Worm (Caenorhabditis elegans) whole organism, L4 larva: ENCODE results near the gene rbm-22.

Experiments used
- Y105C5A.15 ChIP-seq: fragments of 200-800 bp; sonication (Bioruptor generic); IDR thresholded peaks from 2 replicates; pipeline ENCODE4 v1.3.6; 2022; ENCODE audit warnings: missing genetic modification characterization, missing compliant biosample characterization
- Y5F2A.4 ChIP-seq: fragments of 200-800 bp; sonication (Bioruptor generic); optimal IDR thresholded peaks from 2 replicates; lab custom pipeline; 2018; ENCODE audit warnings: mild to moderate bottlenecking, missing genetic modification characterization, missing compliant biosample characterization
- Y75B8A.6 ChIP-seq: fragments of 200-800 bp; sonication (Bioruptor generic); IDR thresholded peaks from 2 replicates; pipeline ENCODE4 v1.3.6; 2022; ENCODE audit warnings: missing genetic modification reagents, missing genetic modification characterization, missing compliant biosample characterization
- ZK546.5 ChIP-seq, 2 experiments: sonication (generic microtip); optimal IDR thresholded peaks; 2 replicates each; lab custom pipeline; 2017; ENCODE audit warnings: missing biosample characterization in 2 of 2, missing genetic modification characterization in 2 of 2
- aha-1 ChIP-seq: fragments of 150-350 bp; peaks from one replicate; lab custom pipeline; 2014; ENCODE audit warnings: missing biosample characterization, missing genetic modification characterization
- aly-2 ChIP-seq: sonication (generic microtip); optimal IDR thresholded peaks from 2 replicates; lab custom pipeline; 2018; ENCODE audit warnings: missing biosample characterization, missing genetic modification characterization
- arid-1 ChIP-seq: fragments of 200-800 bp; sonication (Bioruptor generic); conservative IDR thresholded peaks from 2 replicates; pipeline ENCODE4 v1.3.6; 2022; ENCODE audit warnings: missing genetic modification reagents, missing genetic modification characterization, missing compliant biosample characterization
- attf-4 ChIP-seq: sonication (generic microtip); optimal IDR thresholded peaks from 3 replicates; lab custom pipeline; 2017; ENCODE audit warnings: missing biosample characterization, missing genetic modification characterization
- ceh-20 ChIP-seq: fragments of 200-800 bp; sonication (Bioruptor generic); IDR thresholded peaks from 2 replicates; pipeline ENCODE4 v1.3.6; 2022; ENCODE audit warnings: missing genetic modification reagents, missing genetic modification characterization, missing compliant biosample characterization
- ceh-28 ChIP-seq: fragments of 150-350 bp; optimal IDR thresholded peaks from 2 replicates; lab custom pipeline; 2014; ENCODE audit warnings: missing biosample characterization, missing genetic modification reagents, missing genetic modification characterization
- ceh-82 ChIP-seq: sonication (generic microtip); optimal IDR thresholded peaks from 2 replicates; lab custom pipeline; 2017; ENCODE audit warnings: missing biosample characterization, missing genetic modification characterization
- cey-2 ChIP-seq: sonication (generic microtip); optimal IDR thresholded peaks from 3 replicates; lab custom pipeline; 2017; ENCODE audit warnings: missing genetic modification characterization, mild to moderate bottlenecking, missing compliant biosample characterization, antibody characterized with exemption, borderline replicate concordance; ENCODE audit not compliant: insufficient read depth
- ctbp-1 ChIP-seq: fragments of 200-800 bp; sonication (Bioruptor generic); IDR thresholded peaks from 2 replicates; pipeline ENCODE4 v1.3.6; 2022; ENCODE audit warnings: missing genetic modification reagents, missing genetic modification characterization, missing compliant biosample characterization
- daf-8 ChIP-seq: fragments of 200-800 bp; sonication (Bioruptor generic); IDR thresholded peaks from 2 replicates; pipeline ENCODE4 v1.3.6; 2022; ENCODE audit warnings: missing genetic modification characterization, missing compliant biosample characterization
- dmd-6 ChIP-seq: fragments of 200-800 bp; sonication (Bioruptor generic); IDR thresholded peaks from 2 replicates; pipeline ENCODE4 v1.3.6; 2022; ENCODE audit warnings: missing genetic modification reagents, missing genetic modification characterization, missing compliant biosample characterization
- lin-15B ChIP-seq: fragments of 150-350 bp; sonication (generic microtip); optimal IDR thresholded peaks from 3 replicates; lab custom pipeline; 2014; ENCODE audit warnings: missing biosample characterization, missing genetic modification characterization
- lir-3 ChIP-seq: sonication (generic microtip); optimal IDR thresholded peaks from 2 replicates; lab custom pipeline; 2016; ENCODE audit warnings: mild to moderate bottlenecking, missing genetic modification characterization, missing compliant biosample characterization
- madf-5 ChIP-seq, 2 experiments: fragments of 200-800 bp; sonication (Bioruptor generic); IDR thresholded peaks; 2 replicates each; pipeline ENCODE4 v1.3.6; 2022; ENCODE audit warnings: missing compliant biosample characterization in 2 of 2, missing genetic modification characterization in 2 of 2
- mdl-1 ChIP-seq, 2 experiments: fragments of 150-350 bp in 1 of 2; sonication (generic microtip) in 1 of 2; optimal IDR thresholded peaks; 2 replicates each; lab custom pipeline; 2014 to 2017; ENCODE audit warnings: missing biosample characterization in 2 of 2, missing genetic modification characterization in 2 of 2
- mes-2 ChIP-seq: sonication (generic microtip); optimal IDR thresholded peaks from 2 replicates; lab custom pipeline; 2016; ENCODE audit warnings: missing genotype, mild to moderate bottlenecking, missing genetic modification characterization, missing compliant biosample characterization; ENCODE audit not compliant: poor library complexity, severe bottlenecking
- nhr-102 ChIP-seq: sonication (generic microtip); optimal IDR thresholded peaks from 2 replicates; lab custom pipeline; 2016; ENCODE audit warnings: mild to moderate bottlenecking, missing genetic modification characterization, moderate library complexity, missing compliant biosample characterization
- nhr-11 ChIP-seq: fragments of 150-350 bp; optimal IDR thresholded peaks from 2 replicates; lab custom pipeline; 2014; ENCODE audit warnings: missing biosample characterization, missing genetic modification characterization
- nhr-111 ChIP-seq: fragments of 200-800 bp; sonication (Bioruptor generic); optimal IDR thresholded peaks from 2 replicates; lab custom pipeline; 2018; ENCODE audit warnings: mild to moderate bottlenecking, missing genetic modification characterization, missing compliant biosample characterization
- nhr-25 ChIP-seq: sonication (generic microtip); optimal IDR thresholded peaks from 2 replicates; lab custom pipeline; 2017; ENCODE audit warnings: missing genetic modification characterization, mild to moderate bottlenecking, missing compliant biosample characterization, antibody characterized with exemption, moderate library complexity, borderline replicate concordance; ENCODE audit not compliant: insufficient read depth
- nhr-42 ChIP-seq: fragments of 200-800 bp; sonication (Bioruptor generic); IDR thresholded peaks from 2 replicates; pipeline ENCODE4 v1.3.6; 2022; ENCODE audit warnings: missing genetic modification characterization, missing compliant biosample characterization
- nhr-6 ChIP-seq: fragments of 150-350 bp; optimal IDR thresholded peaks from 2 replicates; lab custom pipeline; 2014; ENCODE audit warnings: missing biosample characterization, missing genetic modification characterization
- pqm-1 ChIP-seq: sonication (generic microtip); optimal IDR thresholded peaks from 2 replicates; lab custom pipeline; 2017; ENCODE audit warnings: missing biosample characterization, missing genetic modification characterization
- saeg-2 ChIP-seq: fragments of 200-800 bp; sonication (Bioruptor generic); IDR thresholded peaks from 2 replicates; pipeline ENCODE4 v1.3.6; 2022; ENCODE audit warnings: missing genetic modification reagents, missing genetic modification characterization, missing compliant biosample characterization
- sdz-12 ChIP-seq: fragments of 200-800 bp; sonication (Bioruptor generic); optimal IDR thresholded peaks from 2 replicates; lab custom pipeline; 2018; ENCODE audit warnings: mild to moderate bottlenecking, missing genetic modification characterization, missing compliant biosample characterization
- snpc-1.2 ChIP-seq: fragments of 200-800 bp; sonication (Bioruptor generic); IDR thresholded peaks from 2 replicates; pipeline ENCODE4 v1.3.6; 2022; ENCODE audit warnings: missing genetic modification reagents, missing genetic modification characterization, missing compliant biosample characterization
- spr-1 ChIP-seq: sonication (generic microtip); optimal IDR thresholded peaks from 2 replicates; lab custom pipeline; 2016; ENCODE audit warnings: mild to moderate bottlenecking, missing genetic modification characterization, missing compliant biosample characterization
- unc-130 ChIP-seq: sonication (generic microtip); optimal IDR thresholded peaks from 2 replicates; lab custom pipeline; 2016; ENCODE audit warnings: missing genetic modification reagents, missing genetic modification characterization, missing compliant biosample characterization
- unc-39 ChIP-seq: sonication (generic microtip); optimal IDR thresholded peaks from 2 replicates; lab custom pipeline; 2017; ENCODE audit warnings: missing biosample characterization, missing genetic modification characterization
- unc-62 ChIP-seq, 3 experiments: fragments of 150-350 bp in 1 of 3; sonication (generic microtip); optimal IDR thresholded peaks in 2 of 3; peaks in 1 of 3; 1 replicate in 1 of 3; 2 replicates in 2 of 3; lab custom pipeline; 2014 to 2017; ENCODE audit warnings: missing biosample characterization in 3 of 3, missing genetic modification characterization in 3 of 3, missing genetic modification reagents in 3 of 3, missing genotype in 1 of 3
- zip-11 ChIP-seq: fragments of 200-800 bp; sonication (Bioruptor generic); IDR thresholded peaks from 2 replicates; pipeline ENCODE4 v1.3.6; 2022; ENCODE audit warnings: missing genetic modification characterization, missing compliant biosample characterization
- ztf-11 ChIP-seq: fragments of 150-350 bp; optimal IDR thresholded peaks from 2 replicates; lab custom pipeline; 2014; ENCODE audit warnings: missing biosample characterization, missing genetic modification characterization
- ztf-7 ChIP-seq: fragments of 150-350 bp; optimal IDR thresholded peaks from 2 replicates; lab custom pipeline; 2014; ENCODE audit warnings: missing biosample characterization, missing genetic modification characterization

Gene rbm-22

DNA sequence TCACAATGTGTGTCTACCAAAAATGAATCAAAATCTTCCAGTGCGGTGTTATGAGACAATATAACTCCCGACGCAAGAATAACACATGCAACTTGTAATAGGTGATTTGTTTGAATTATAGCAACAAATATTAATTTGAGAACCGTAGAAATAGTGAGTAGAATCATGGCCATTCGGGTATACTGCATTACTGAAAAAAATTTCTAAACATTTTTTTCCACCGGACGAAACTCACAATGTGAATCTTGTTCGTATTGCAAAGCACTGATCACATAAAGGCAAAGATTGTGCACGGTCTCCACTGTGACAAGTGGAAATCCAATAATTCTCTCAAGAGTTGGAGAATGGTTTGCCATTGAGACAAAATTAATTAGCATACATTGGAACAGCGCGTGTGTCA, 41.3 kb downstream of the rbm-22 start:
- TF ChIP-seq aha-1 (tag; lab: Kevin White, UChicago) (peak; percentile 90), arid-1 (no peak)

DNA sequence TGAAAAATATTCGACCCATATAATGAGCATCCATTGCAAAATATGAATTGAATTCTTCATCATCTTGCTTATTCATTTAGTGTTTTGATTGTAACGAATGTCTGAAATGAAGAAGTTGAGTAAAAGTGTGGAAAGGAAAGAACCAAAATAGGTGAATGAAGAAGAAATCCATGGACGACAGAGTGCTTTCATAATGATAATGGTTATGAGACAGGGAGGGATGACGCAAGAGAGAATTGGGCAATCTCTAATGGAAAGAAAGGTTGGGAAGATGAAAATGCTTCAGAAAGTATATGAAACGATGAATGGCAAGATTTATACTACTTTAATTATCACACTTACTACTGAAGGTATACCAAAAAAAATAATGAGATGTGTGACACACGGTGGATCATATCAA, 43.1 kb downstream of the rbm-22 start, which contains the start of gene ZK596.3:
Gene ZK596.3 (minus strand): TSS at position 101 of the 400 bp plus-strand sequence.
- no peak for TF ChIP-seq madf-5 (GFP tag; IDR thresholded peaks at IDR 0.05; lab: Robert Waterston, UW)
- no peak for TF ChIP-seq zip-11 (GFP tag; lab: Robert Waterston, UW)
- no peak for TF ChIP-seq mdl-1 (tag; optimal IDR thresholded peaks at IDR 0.05; lab: Kevin White, UChicago)
- TF ChIP-seq ceh-20 (GFP tag; lab: Robert Waterston, UW): no peak
- no peak for TF ChIP-seq sdz-12 (GFP tag; lab: Kevin White, UChicago)
- no peak for TF ChIP-seq pqm-1 (tag; lab: Kevin White, UChicago)
- TF ChIP-seq ctbp-1 (GFP tag; lab: Robert Waterston, UW): no peak
- TF ChIP-seq saeg-2 (GFP tag; lab: Robert Waterston, UW): no peak
- no peak for TF ChIP-seq spr-1 (tag; lab: Kevin White, UChicago)
- no peak for TF ChIP-seq unc-39
- no peak for TF ChIP-seq nhr-6 (tag; lab: Kevin White, UChicago)
- no peak for TF ChIP-seq daf-8 (GFP tag; lab: Robert Waterston, UW)
- TF ChIP-seq nhr-42 (GFP tag; lab: Robert Waterston, UW): no peak
- TF ChIP-seq ZK546.5 (tag; optimal IDR thresholded peaks at IDR 0.05; lab: Kevin White, UChicago): no peak
- no peak for TF ChIP-seq Y75B8A.6 (GFP tag; lab: Robert Waterston, UW)
- TF ChIP-seq nhr-102: no peak
- no peak for TF ChIP-seq Y105C5A.15 (GFP tag; lab: Robert Waterston, UW)
- TF ChIP-seq unc-62 (GFP tag; optimal IDR thresholded peaks at IDR 0.05 in 1 of 2; lab: Kevin White, UChicago): no peak
- no peak for TF ChIP-seq unc-62 (tag; optimal IDR thresholded peaks at IDR 0.05; lab: Kevin White, UChicago)

DNA sequence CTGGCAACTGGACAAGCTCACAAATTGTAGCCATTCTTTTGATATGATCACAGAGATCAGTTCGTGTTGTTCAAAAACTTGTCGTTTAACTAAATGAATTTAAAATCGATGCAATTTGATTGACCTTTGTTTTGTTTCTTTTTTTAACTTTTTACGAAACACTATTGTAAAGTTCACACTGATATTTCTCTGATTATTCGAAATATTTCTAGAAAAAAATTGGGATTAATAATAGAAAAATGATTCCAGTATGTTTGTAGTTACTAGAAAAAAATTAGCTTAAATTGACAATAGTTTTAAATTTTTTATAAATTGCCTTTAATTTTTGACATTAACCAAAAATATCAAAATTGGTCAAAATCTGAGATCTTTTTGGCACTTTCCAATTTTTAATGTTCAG, 48.0 kb downstream of the rbm-22 start, which contains the start of gene ZK596.2:
Gene ZK596.2 (minus strand): TSS at position 101 of the 400 bp plus-strand sequence.
- TF ChIP-seq ceh-82 (tag; lab: Kevin White, UChicago) (no peak), nhr-25 (tag; lab: Kevin White, UChicago) (no peak), ceh-28 (no peak), attf-4 (tag; lab: Kevin White, UChicago) (no peak), snpc-1.2 (no peak), unc-130 (GFP tag; lab: Kevin White, UChicago) (no peak), ztf-7 (tag; lab: Kevin White, UChicago) (no peak), nhr-111 (GFP tag; lab: Kevin White, UChicago) (no peak), Y105C5A.15 (GFP tag; lab: Robert Waterston, UW) (no peak), Y5F2A.4 (GFP tag; lab: Kevin White, UChicago) (no peak), ztf-11 (tag; lab: Kevin White, UChicago) (no peak), cey-2 (no peak), lin-15B (tag; lab: Kevin White, UChicago) (no peak), arid-1 (no peak), mes-2 (tag; lab: Kevin White, UChicago) (no peak), nhr-102 (no peak), nhr-11 (tag; lab: Kevin White, UChicago) (no peak), lir-3 (no peak), dmd-6 (GFP tag; lab: Robert Waterston, UW) (no peak), aly-2 (tag; lab: Kevin White, UChicago) (no peak)
